Worm (Caenorhabditis elegans) whole organism, L3 larva: ENCODE data around the gene fubl-1.

ENCODE experiments used
- ama-1 ChIP-seq: fragments of 150-350 bp; optimal IDR thresholded peaks from 2 replicates; lab custom pipeline; 2018
- ceh-9 ChIP-seq: sonication (generic microtip); optimal IDR thresholded peaks from 2 replicates; lab custom pipeline; 2018; ENCODE audit warnings: missing biosample characterization, missing genetic modification characterization
- elt-1 ChIP-seq: fragments of 150-350 bp; optimal IDR thresholded peaks from 2 replicates; lab custom pipeline; 2014; ENCODE audit warnings: missing biosample characterization, missing genetic modification characterization
- fos-1 ChIP-seq: fragments of 150-350 bp; optimal IDR thresholded peaks from 2 replicates; lab custom pipeline; 2014; ENCODE audit warnings: missing biosample characterization, missing genetic modification characterization
- nhr-76 ChIP-seq: fragments of 150-350 bp; sonication (generic microtip); optimal IDR thresholded peaks from 5 replicates; lab custom pipeline; 2014; ENCODE audit warnings: missing biosample characterization, missing genetic modification characterization

- TF ChIP-seq elt-1: no peak
- no peak for TF ChIP-seq fos-1 (tag; lab: Kevin White, UChicago)
- TF ChIP-seq nhr-76: no peak
- TF ChIP-seq ama-1: no peak
- TF ChIP-seq ceh-9 (tag; lab: Kevin White, UChicago): no peak
These were observed 2.6 kb upstream of the fubl-1 start, which contains the start of the genes C12D8.21 and col-148 for ce11 chrV:10241121-10241803.
